Fruit fly (Drosophila melanogaster): ENCODE results near the gene CG14722.

- no peak for TF ChIP-seq CG8478 (optimal IDR thresholded peaks at IDR 0.05)
- TF ChIP-seq CTCF (optimal IDR thresholded peaks at IDR 0.05), result no peak
Measured at dm6 chr3R:11735337-11735736, 6.4 kb upstream of the CG14722 start, which contains the start of gene CG14721.
